Worm (Caenorhabditis elegans): ENCODE results near the gene dpy-30.

The dpy-30 gene

DNA sequence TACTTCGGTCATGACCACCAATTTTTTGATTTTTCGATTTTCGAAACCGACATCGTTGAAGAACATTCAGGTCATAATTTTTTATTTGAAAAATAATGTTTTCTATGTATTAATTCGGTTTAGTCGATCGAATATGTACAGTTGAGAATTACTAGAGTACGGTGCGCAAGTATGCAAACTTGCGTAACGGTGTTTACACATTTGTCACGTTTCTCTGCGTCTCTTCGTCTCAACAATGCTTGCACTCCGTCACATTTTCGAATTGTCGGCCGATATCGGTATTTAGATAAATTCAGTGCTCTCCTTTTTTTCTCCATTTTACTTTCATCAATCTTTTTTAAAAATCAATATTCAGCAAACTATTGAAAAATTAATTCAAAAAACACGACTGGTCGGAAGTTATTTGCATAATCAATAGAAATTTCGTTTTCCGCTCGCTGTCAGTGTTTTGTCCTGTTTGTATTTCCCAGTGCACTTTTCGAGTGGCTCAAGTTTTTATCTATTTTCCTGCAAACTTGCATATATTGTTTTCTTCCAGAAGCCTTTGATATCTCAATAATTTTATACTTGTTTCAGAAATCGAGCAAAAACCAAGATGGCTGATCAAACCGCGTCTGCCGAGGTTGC is at the start of gene dpy-30:
dpy-30 (plus strand) TSS at position 577 of the 627 bp plus-strand sequence.
- peak; percentile 42 for TF ChIP-seq nfya-1 (tag; optimal IDR thresholded peaks at IDR 0.05)
- peak; percentile 7 for TF ChIP-seq ceh-30 (tag; optimal IDR thresholded peaks at IDR 0.05)
- no peak for TF ChIP-seq elt-2 (tag; optimal IDR thresholded peaks at IDR 0.05)
- TF ChIP-seq hlh-30 (tag; optimal IDR thresholded peaks at IDR 0.05; ENCODE audit: insufficient read depth), result peak; percentile 33
- peak; percentile 24 for TF ChIP-seq ceh-34 (tag; optimal IDR thresholded peaks at IDR 0.05)

DNA sequence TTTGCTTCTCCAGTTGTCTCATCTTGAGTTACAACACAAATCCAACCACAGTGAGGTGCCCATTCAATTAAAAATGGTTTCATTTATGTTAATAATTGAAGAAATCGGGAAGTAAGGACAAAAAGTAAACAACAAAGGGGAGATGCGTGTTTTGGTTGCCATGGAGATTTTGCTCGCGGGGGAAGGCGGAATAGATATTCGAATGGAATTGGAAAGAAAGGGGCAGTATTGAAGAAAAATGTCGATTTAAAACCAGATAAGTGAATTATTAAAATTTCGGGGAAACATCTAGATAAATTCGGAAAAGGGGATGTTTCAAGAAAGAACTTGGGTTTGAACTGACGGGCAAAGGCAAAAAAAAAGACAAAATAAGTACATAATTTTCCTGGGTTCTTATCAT is 40.7 kb upstream of the dpy-30 start, which contains the start of gene che-11:
che-11 (minus strand) TSS at position 101 of the 400 bp plus-strand sequence.
- TF ChIP-seq ttx-3 (tag; optimal IDR thresholded peaks at IDR 0.05) (no peak), eyg-1 (tag; optimal IDR thresholded peaks at IDR 0.05) (no peak), hlh-8 (tag; optimal IDR thresholded peaks at IDR 0.05) (no peak)

DNA sequence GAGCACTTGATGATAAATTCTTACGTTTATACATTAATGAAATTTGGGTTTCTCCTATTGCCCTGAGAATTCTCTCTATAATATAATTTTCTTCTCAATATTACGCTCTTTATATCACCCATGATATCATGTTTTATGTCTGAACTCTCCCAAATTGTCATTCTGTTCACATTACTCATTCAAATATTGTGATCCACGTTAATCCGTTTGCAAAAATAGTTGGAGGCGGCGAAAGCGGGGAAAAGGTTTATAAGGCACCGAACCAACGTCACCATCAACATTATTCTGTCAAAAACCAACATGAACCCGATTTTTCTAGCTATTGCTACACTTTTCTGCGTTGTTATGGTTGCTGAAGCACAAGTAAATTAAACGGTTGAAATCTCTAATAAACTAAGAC is 38.5 kb upstream of the dpy-30 start, which contains the start of gene C27A7.8:
C27A7.8 (plus strand) TSS at position 301 of the 400 bp plus-strand sequence.
- TF ChIP-seq ttx-3 (tag; optimal IDR thresholded peaks at IDR 0.05) (no peak), fkh-6 (tag; optimal IDR thresholded peaks at IDR 0.05) (no peak), rnt-1 (tag; optimal IDR thresholded peaks at IDR 0.05) (no peak), pag-3 (tag; optimal IDR thresholded peaks at IDR 0.05; ENCODE audit: borderline replicate concordance) (no peak), hlh-13 (GFP tag; optimal IDR thresholded peaks at IDR 0.05) (no peak), hlh-8 (tag; optimal IDR thresholded peaks at IDR 0.05) (no peak), ceh-19 (GFP tag; optimal IDR thresholded peaks at IDR 0.05) (no peak), elt-4 (tag; optimal IDR thresholded peaks at IDR 0.05) (no peak), gmeb-2 (tag; optimal IDR thresholded peaks at IDR 0.05) (no peak), npax-4 (tag; optimal IDR thresholded peaks at IDR 0.05) (no peak), nhr-11 (tag; optimal IDR thresholded peaks at IDR 0.05) (no peak), fkh-10 (GFP tag; optimal IDR thresholded peaks at IDR 0.05) (no peak), pax-1 (tag; optimal IDR thresholded peaks at IDR 0.05) (no peak)

DNA sequence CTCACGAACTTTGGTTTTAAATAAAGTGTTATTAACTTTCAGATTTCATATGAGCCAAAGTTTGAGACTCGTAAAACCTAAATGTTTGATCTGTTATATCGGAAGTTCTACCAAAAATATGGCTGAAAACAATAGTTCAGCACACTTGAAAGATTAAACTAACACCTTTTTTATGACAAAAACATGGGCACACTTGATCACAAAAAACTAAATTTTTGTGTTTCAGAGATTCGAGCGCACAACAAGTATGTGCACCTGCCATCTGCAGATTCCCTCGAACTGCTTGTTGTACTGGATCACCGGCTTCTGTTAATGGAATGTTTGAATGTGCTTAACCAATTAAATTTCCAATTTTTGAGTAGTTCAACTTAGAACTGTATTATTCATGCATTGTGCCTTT is 37.5 kb upstream of the dpy-30 start:
- no peak for TF ChIP-seq pros-1 (tag; optimal IDR thresholded peaks at IDR 0.05)
- TF ChIP-seq elt-4 (tag; optimal IDR thresholded peaks at IDR 0.05), result no peak
- no peak for TF ChIP-seq mec-3 (tag; optimal IDR thresholded peaks at IDR 0.05; ENCODE audit: borderline replicate concordance)
- no peak for TF ChIP-seq ref-2 (tag; optimal IDR thresholded peaks at IDR 0.05)
- TF ChIP-seq hlh-6 (tag; optimal IDR thresholded peaks at IDR 0.05), result no peak
- no peak for TF ChIP-seq ztf-16 (tag; optimal IDR thresholded peaks at IDR 0.05)

DNA sequence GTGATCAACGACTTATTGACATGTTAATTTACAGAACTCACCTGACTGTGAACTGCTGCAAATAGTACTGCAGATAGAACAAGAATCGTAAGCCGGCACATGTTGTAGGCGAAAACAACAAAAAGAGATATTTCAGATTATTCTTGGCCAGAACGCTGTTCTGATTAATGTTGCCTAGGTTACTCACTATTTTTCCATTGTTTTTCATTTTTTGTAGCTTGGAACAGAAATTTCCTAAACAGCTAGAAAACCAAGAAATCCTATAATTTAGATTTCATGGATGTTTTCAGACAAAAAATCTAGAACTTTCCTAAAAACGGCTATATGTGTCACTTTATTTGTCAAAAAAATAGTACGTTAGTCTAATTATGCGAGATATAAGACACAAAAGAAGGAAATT is 36.8 kb upstream of the dpy-30 start, which contains the start of gene C27A7.9:
C27A7.9 (minus strand) TSS at position 101 of the 400 bp plus-strand sequence.
- TF ChIP-seq eyg-1 (tag; optimal IDR thresholded peaks at IDR 0.05) (no peak), che-1 (tag; optimal IDR thresholded peaks at IDR 0.05) (no peak), ceh-18 (tag; optimal IDR thresholded peaks at IDR 0.05) (no peak), unc-55 (GFP tag; optimal IDR thresholded peaks at IDR 0.05) (no peak), ref-2 (tag; optimal IDR thresholded peaks at IDR 0.05) (no peak), zip-5 (tag; optimal IDR thresholded peaks at IDR 0.05) (no peak)

DNA sequence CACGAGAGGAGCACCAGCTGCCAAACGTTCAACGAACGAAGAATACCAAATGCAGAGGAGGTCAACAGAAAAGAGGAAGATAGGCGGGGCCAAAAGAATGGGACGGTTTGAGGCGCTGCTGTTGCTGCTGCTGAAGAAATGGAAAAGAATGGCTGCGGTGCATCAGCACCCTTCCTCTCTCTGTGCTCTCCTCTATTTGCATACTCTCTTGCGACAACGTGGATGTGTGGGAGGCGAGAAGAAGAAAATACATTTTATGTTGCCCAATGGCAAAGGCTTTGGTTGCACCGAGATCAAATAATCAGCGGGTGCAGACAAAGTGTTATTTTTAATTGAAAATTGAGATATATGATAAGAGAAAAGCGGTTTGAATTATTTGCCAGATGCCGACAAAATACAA is 32.9 kb upstream of the dpy-30 start:
- no peak for TF ChIP-seq pha-2 (tag; optimal IDR thresholded peaks at IDR 0.05)
- TF ChIP-seq pax-1 (tag; optimal IDR thresholded peaks at IDR 0.05), result no peak
- TF ChIP-seq ceh-48 (tag; optimal IDR thresholded peaks at IDR 0.05), result no peak
- TF ChIP-seq unc-3 (GFP tag; conservative IDR thresholded peaks at IDR 0.05), result no peak
- no peak for TF ChIP-seq unc-3 (tag; optimal IDR thresholded peaks at IDR 0.05)
- TF ChIP-seq pqm-1 (tag; optimal IDR thresholded peaks at IDR 0.05), result no peak
- TF ChIP-seq ets-4 (tag; optimal IDR thresholded peaks at IDR 0.05), result no peak
- TF ChIP-seq fax-1 (tag; optimal IDR thresholded peaks at IDR 0.05), result no peak
- TF ChIP-seq unc-42 (tag; optimal IDR thresholded peaks at IDR 0.05), result peak; percentile 6
